Fruit fly (Drosophila melanogaster): Measurements from ENCODE around the gene CG13088.

CG13088 gene

DNA sequence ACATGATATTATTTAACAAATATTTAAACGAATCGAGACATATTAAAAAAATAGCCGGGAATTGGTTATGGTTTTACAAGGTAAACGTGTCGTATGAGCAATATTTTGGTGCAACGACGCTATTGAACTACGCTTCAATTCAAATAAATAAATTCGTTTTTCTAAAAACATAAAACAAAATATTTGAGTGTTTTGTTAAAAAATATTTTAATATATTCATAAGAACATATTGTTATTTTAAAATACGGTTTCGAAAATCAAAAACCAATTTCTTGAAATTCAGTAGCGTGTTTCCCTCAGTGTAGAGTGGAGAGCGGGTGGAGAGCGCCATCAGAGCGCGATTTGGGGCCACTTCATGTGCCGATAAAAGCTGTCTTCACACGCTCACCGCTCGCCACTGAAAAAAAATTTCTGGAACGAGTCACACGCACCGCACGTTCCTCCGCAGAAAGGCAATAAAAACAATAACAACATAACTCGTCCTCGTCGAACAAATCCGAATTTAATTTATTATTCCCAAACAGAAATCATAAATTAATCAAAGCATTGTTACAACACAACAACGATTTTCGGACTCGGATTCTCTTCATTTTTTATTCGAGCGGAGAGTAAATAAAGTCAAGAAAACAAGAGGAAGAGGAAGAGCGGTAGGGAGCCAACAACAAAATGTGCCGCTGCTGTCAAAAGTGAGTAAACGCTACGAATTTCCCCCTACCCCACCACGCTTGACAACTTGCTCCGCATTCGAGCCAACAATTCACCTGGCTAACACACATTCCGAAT is 46.8 kb downstream of the CG13088 start (continued):
- TF ChIP-seq Myc (optimal IDR thresholded peaks at IDR 0.05) (no peak), Jra (GFP tag; optimal IDR thresholded peaks at IDR 0.05) (no peak), jim (GFP tag; optimal IDR thresholded peaks at IDR 0.05) (no peak)

DNA sequence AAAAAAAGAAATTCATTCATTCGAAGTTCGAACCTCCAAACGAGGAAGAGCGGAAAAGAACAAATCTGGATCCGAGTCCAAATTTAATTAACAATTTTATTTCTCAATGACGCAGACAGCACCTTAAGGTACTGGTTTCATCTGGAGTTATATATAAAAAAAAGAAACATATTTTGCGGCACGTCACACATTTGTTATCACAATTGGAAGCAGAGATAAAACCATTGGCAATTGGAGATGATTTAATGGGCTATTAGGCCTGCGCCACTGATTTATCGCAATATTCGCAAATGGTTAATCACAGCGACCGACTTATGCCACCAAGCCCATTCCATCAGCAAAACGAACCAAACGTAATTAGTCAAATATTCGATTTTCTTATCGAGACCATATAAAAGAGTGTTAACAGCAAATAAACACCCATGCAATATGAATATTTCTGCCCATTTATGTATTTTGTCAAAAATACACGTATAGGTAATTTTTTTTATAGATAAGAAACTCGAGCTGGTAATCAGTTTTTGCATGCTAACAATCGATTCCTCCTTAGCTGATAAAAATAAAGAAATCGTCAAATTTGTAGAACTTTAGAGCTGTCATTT is 49.8 kb downstream of the CG13088 start:
- TF ChIP-seq sage (GFP tag; optimal IDR thresholded peaks at IDR 0.05) = no peak
- TF ChIP-seq Rel (GFP tag; optimal IDR thresholded peaks at IDR 0.05) = no peak
- peak; percentile 55 for TF ChIP-seq Rel (tag; optimal IDR thresholded peaks at IDR 0.05)
